Fruit fly (Drosophila melanogaster) whole organism, prepupa: Measurements from ENCODE around the gene mamo.
A peak's percentile ranks its signal among the peaks of the same experiment; 100 is the strongest.

Experiments
- CG11902 ChIP-seq: fragments of 200-800 bp; sonication (Bioruptor generic); optimal IDR thresholded peaks from 3 replicates; lab custom pipeline; 2016; ENCODE audit warnings: missing biosample characterization, missing genetic modification characterization
- CG1621 ChIP-seq: fragments of 200-800 bp; sonication (Bioruptor generic); optimal IDR thresholded peaks from 3 replicates; lab custom pipeline; 2018; ENCODE audit warnings: missing biosample characterization, mild to moderate bottlenecking, missing genetic modification characterization
- CG16779 ChIP-seq: fragments of 200-800 bp; sonication (Bioruptor generic); optimal IDR thresholded peaks from 3 replicates; lab custom pipeline; 2017; ENCODE audit warnings: missing biosample characterization, mild to moderate bottlenecking, missing genetic modification characterization
- CG3032 ChIP-seq: fragments of 200-800 bp; optimal IDR thresholded peaks from 2 replicates; lab custom pipeline; 2019; ENCODE audit warnings: missing biosample characterization, mild to moderate bottlenecking, missing genetic modification characterization, moderate library complexity
- CG31627 ChIP-seq: fragments of 200-800 bp; sonication (Bioruptor generic); optimal IDR thresholded peaks from 3 replicates; lab custom pipeline; 2016; ENCODE audit warnings: missing biosample characterization, missing genetic modification characterization
- Gug ChIP-seq: fragments of 200-800 bp; sonication (Bioruptor generic); IDR thresholded peaks from 2 replicates; pipeline ENCODE4 v1.3.6; 2022; ENCODE audit warnings: missing biosample characterization, missing genetic modification characterization
- Hr4 ChIP-seq: fragments of 200-800 bp; sonication (Bioruptor generic); optimal IDR thresholded peaks from 3 replicates; lab custom pipeline; 2016; ENCODE audit warnings: missing biosample characterization, missing genetic modification characterization
- Sox102F ChIP-seq: fragments of 200-800 bp; sonication (Bioruptor generic); optimal IDR thresholded peaks from 2 replicates; lab custom pipeline; 2016; ENCODE audit warnings: missing biosample characterization, mild to moderate bottlenecking, missing genetic modification characterization
- acj6 ChIP-seq: fragments of 200-800 bp; sonication (Bioruptor generic); optimal IDR thresholded peaks from 3 replicates; lab custom pipeline; 2016; ENCODE audit warnings: missing biosample characterization, missing genetic modification characterization
- fd85E ChIP-seq: fragments of 200-800 bp; sonication (Bioruptor generic); optimal IDR thresholded peaks from 3 replicates; lab custom pipeline; 2016; ENCODE audit warnings: missing biosample characterization, missing genetic modification characterization
- pdm3 ChIP-seq: fragments of 200-800 bp; sonication (Bioruptor generic); optimal IDR thresholded peaks from 3 replicates; lab custom pipeline; 2016; ENCODE audit warnings: missing biosample characterization, missing genetic modification characterization
- ss ChIP-seq, 2 experiments: fragments of 200-800 bp; sonication (Bioruptor generic); optimal IDR thresholded peaks; 2 replicates in 1 of 2; 3 replicates in 1 of 2; lab custom pipeline; 2017 to 2018; ENCODE audit warnings: mild to moderate bottlenecking in 2 of 2, missing biosample characterization in 2 of 2, missing genetic modification characterization in 2 of 2, moderate library complexity in 1 of 2
- svp ChIP-seq: fragments of 200-800 bp; sonication (Bioruptor generic); peaks from one replicate; lab custom pipeline; 2016; ENCODE audit warnings: missing biosample characterization, missing genetic modification characterization
- topi ChIP-seq: fragments of 200-800 bp; sonication (Bioruptor generic); optimal IDR thresholded peaks from 3 replicates; lab custom pipeline; 2016; ENCODE audit warnings: missing biosample characterization, missing genetic modification characterization

- no peak for TF ChIP-seq acj6 (GFP tag; lab: Kevin White, UChicago)
- no peak for TF ChIP-seq CG16779
- TF ChIP-seq Sox102F (GFP tag; lab: Kevin White, UChicago) = no peak
- no peak for TF ChIP-seq ss (GFP tag; optimal IDR thresholded peaks at IDR 0.05; lab: Kevin White, UChicago)
- no peak for TF ChIP-seq Hr4 (GFP tag; lab: Kevin White, UChicago)
- TF ChIP-seq pdm3 = no peak
- TF ChIP-seq CG11902 = no peak
- TF ChIP-seq svp (GFP tag; lab: Kevin White, UChicago) = peak; percentile 75
- TF ChIP-seq CG1621 = no peak
- no peak for TF ChIP-seq Gug (GFP tag; lab: Robert Waterston, UW)
- TF ChIP-seq CG3032 = no peak
- no peak for TF ChIP-seq CG31627
- no peak for TF ChIP-seq fd85E (GFP tag; lab: Kevin White, UChicago)
- TF ChIP-seq topi (GFP tag; lab: Kevin White, UChicago) = no peak
Measured at dm6 chrX:14019048-14019447, 28.7 kb upstream of the mamo start.
